Worm (Caenorhabditis elegans) whole organism, L3 larva: ENCODE data around the gene F56C3.4.

ENCODE experiments used
- R02D3.7 ChIP-seq: fragments of 150-350 bp; optimal IDR thresholded peaks from 2 replicates; lab custom pipeline; 2014; ENCODE audit warnings: missing biosample characterization, missing genetic modification characterization
- ZK546.5 ChIP-seq: sonication (generic microtip); optimal IDR thresholded peaks from 2 replicates; lab custom pipeline; 2017; ENCODE audit warnings: missing biosample characterization, missing genetic modification characterization
- aly-2 ChIP-seq: fragments of 150-350 bp; optimal IDR thresholded peaks from 2 replicates; lab custom pipeline; 2014; ENCODE audit warnings: missing biosample characterization, missing genetic modification characterization
- ama-1 ChIP-seq: fragments of 150-350 bp; optimal IDR thresholded peaks from 2 replicates; lab custom pipeline; 2018
- ceh-16 ChIP-seq: sonication (generic microtip); optimal IDR thresholded peaks from 2 replicates; lab custom pipeline; 2017; ENCODE audit warnings: missing biosample characterization, missing genetic modification characterization
- ceh-28 ChIP-seq: fragments of 150-350 bp; optimal IDR thresholded peaks from 2 replicates; lab custom pipeline; 2014; ENCODE audit warnings: missing biosample characterization, missing genetic modification reagents, missing genetic modification characterization
- ceh-82 ChIP-seq: fragments of 150-350 bp; optimal IDR thresholded peaks from 2 replicates; lab custom pipeline; 2014; ENCODE audit warnings: missing biosample characterization, missing genetic modification characterization
- ceh-9 ChIP-seq: sonication (generic microtip); optimal IDR thresholded peaks from 2 replicates; lab custom pipeline; 2018; ENCODE audit warnings: missing biosample characterization, missing genetic modification characterization
- daf-12 ChIP-seq: fragments of 150-350 bp; optimal IDR thresholded peaks from 2 replicates; lab custom pipeline; 2014; ENCODE audit warnings: missing biosample characterization, missing genetic modification reagents, missing genetic modification characterization
- egl-27 ChIP-seq: sonication (generic microtip); optimal IDR thresholded peaks from 4 replicates; lab custom pipeline; 2017; ENCODE audit warnings: missing biosample characterization, missing genetic modification reagents, missing genetic modification characterization
- egl-5 ChIP-seq: fragments of 150-350 bp; optimal IDR thresholded peaks from 2 replicates; lab custom pipeline; 2017; ENCODE audit warnings: missing biosample characterization, missing genetic modification reagents, missing genetic modification characterization, inconsistent platforms
- elt-1 ChIP-seq: fragments of 150-350 bp; optimal IDR thresholded peaks from 2 replicates; lab custom pipeline; 2014; ENCODE audit warnings: missing biosample characterization, missing genetic modification characterization
- elt-2 ChIP-seq: sonication (generic microtip); optimal IDR thresholded peaks from 2 replicates; lab custom pipeline; 2016; ENCODE audit warnings: missing genetic modification reagents, mild to moderate bottlenecking, missing genetic modification characterization, missing compliant biosample characterization
- elt-3 ChIP-seq, 3 experiments: fragments of 150-350 bp in 1 of 3; sonication (generic microtip) in 2 of 3; optimal IDR thresholded peaks; 2 replicates in 2 of 3; 4 replicates in 1 of 3; lab custom pipeline; 2014 to 2017; ENCODE audit warnings: missing biosample characterization in 3 of 3, missing genetic modification characterization in 3 of 3
- eor-1 ChIP-seq, 2 experiments: fragments of 150-350 bp; optimal IDR thresholded peaks; 2 replicates each; lab custom pipeline; 2014 to 2018; ENCODE audit warnings: missing biosample characterization in 2 of 2, missing genetic modification characterization in 2 of 2
- fkh-10 ChIP-seq: sonication (generic microtip); optimal IDR thresholded peaks from 2 replicates; lab custom pipeline; 2017; ENCODE audit warnings: missing biosample characterization, missing genetic modification reagents, missing genetic modification characterization
- fkh-2 ChIP-seq: fragments of 150-350 bp; optimal IDR thresholded peaks from 2 replicates; lab custom pipeline; 2014; ENCODE audit warnings: missing biosample characterization, missing genetic modification reagents, missing genetic modification characterization
- fos-1 ChIP-seq: fragments of 150-350 bp; optimal IDR thresholded peaks from 2 replicates; lab custom pipeline; 2014; ENCODE audit warnings: missing biosample characterization, missing genetic modification characterization
- hmg-11 ChIP-seq: sonication (generic microtip); optimal IDR thresholded peaks from 2 replicates; lab custom pipeline; 2016; ENCODE audit warnings: missing genetic modification characterization, missing compliant biosample characterization
- jun-1 ChIP-seq: fragments of 150-350 bp; optimal IDR thresholded peaks from 2 replicates; lab custom pipeline; 2014; ENCODE audit warnings: missing biosample characterization, missing genetic modification reagents, missing genetic modification characterization
- lin-15B ChIP-seq: fragments of 150-350 bp; optimal IDR thresholded peaks from 2 replicates; lab custom pipeline; 2014; ENCODE audit warnings: missing biosample characterization, missing genetic modification characterization
- lin-39 ChIP-seq: fragments of 150-350 bp; optimal IDR thresholded peaks from 2 replicates; lab custom pipeline; 2018; ENCODE audit warnings: missing biosample characterization, missing genetic modification reagents, missing genetic modification characterization
- lsy-12 ChIP-seq: sonication (generic microtip); optimal IDR thresholded peaks from 2 replicates; lab custom pipeline; 2016; ENCODE audit warnings: mild to moderate bottlenecking, missing genetic modification characterization, missing compliant biosample characterization
- mdl-1 ChIP-seq: fragments of 150-350 bp; optimal IDR thresholded peaks from 2 replicates; lab custom pipeline; 2014; ENCODE audit warnings: missing biosample characterization, missing genetic modification characterization
- mml-1 ChIP-seq: fragments of 150-350 bp; sonication (generic microtip); optimal IDR thresholded peaks from 3 replicates; lab custom pipeline; 2014; ENCODE audit warnings: missing biosample characterization, missing genetic modification characterization
- nfya-1 ChIP-seq: sonication (generic microtip); optimal IDR thresholded peaks from 2 replicates; lab custom pipeline; 2017; ENCODE audit warnings: missing genetic modification characterization, mild to moderate bottlenecking, missing compliant biosample characterization, antibody characterized with exemption, moderate library complexity; ENCODE audit not compliant: insufficient read depth
- nhr-11 ChIP-seq: fragments of 150-350 bp; optimal IDR thresholded peaks from 2 replicates; lab custom pipeline; 2014; ENCODE audit warnings: missing biosample characterization, missing genetic modification characterization
- nhr-12 ChIP-seq: fragments of 150-350 bp; optimal IDR thresholded peaks from 2 replicates; lab custom pipeline; 2014; ENCODE audit warnings: missing biosample characterization, missing genetic modification characterization
- nhr-23 ChIP-seq: fragments of 150-350 bp; optimal IDR thresholded peaks from 2 replicates; lab custom pipeline; 2014; ENCODE audit warnings: missing biosample characterization, missing genetic modification reagents, missing genetic modification characterization
- nhr-237 ChIP-seq: fragments of 150-350 bp; optimal IDR thresholded peaks from 2 replicates; lab custom pipeline; 2014; ENCODE audit warnings: missing biosample characterization, missing genetic modification characterization
- nhr-25 ChIP-seq: sonication (generic microtip); optimal IDR thresholded peaks from 2 replicates; lab custom pipeline; 2017; ENCODE audit warnings: missing biosample characterization, missing genetic modification characterization
- nhr-28 ChIP-seq: fragments of 150-350 bp; optimal IDR thresholded peaks from 2 replicates; lab custom pipeline; 2014; ENCODE audit warnings: missing biosample characterization, missing genetic modification characterization
- nhr-43 ChIP-seq: sonication (generic microtip); optimal IDR thresholded peaks from 2 replicates; lab custom pipeline; 2016; ENCODE audit warnings: mild to moderate bottlenecking, missing genetic modification characterization, missing compliant biosample characterization; ENCODE audit not compliant: poor library complexity, severe bottlenecking
- nhr-67 ChIP-seq: fragments of 150-350 bp; optimal IDR thresholded peaks from 2 replicates; lab custom pipeline; 2014; ENCODE audit warnings: missing biosample characterization, missing genetic modification characterization
- nhr-76 ChIP-seq: fragments of 150-350 bp; sonication (generic microtip); optimal IDR thresholded peaks from 5 replicates; lab custom pipeline; 2014; ENCODE audit warnings: missing biosample characterization, missing genetic modification characterization
- nhr-77 ChIP-seq: fragments of 150-350 bp; optimal IDR thresholded peaks from 2 replicates; lab custom pipeline; 2014; ENCODE audit warnings: missing biosample characterization, missing genetic modification characterization
- pha-4 ChIP-seq: fragments of 150-350 bp; optimal IDR thresholded peaks from 2 replicates; lab custom pipeline; 2014; ENCODE audit warnings: missing biosample characterization, missing genetic modification reagents, missing genetic modification characterization
- pqm-1 ChIP-seq: fragments of 150-350 bp; optimal IDR thresholded peaks from 2 replicates; lab custom pipeline; 2017; ENCODE audit warnings: missing biosample characterization, missing genetic modification characterization, inconsistent platforms
- sea-2 ChIP-seq: fragments of 150-350 bp; sonication (generic microtip); optimal IDR thresholded peaks from 4 replicates; lab custom pipeline; 2014; ENCODE audit warnings: missing biosample characterization, missing genetic modification reagents, missing genetic modification characterization
- skn-1 ChIP-seq: fragments of 150-350 bp; optimal IDR thresholded peaks from 2 replicates; lab custom pipeline; 2014; ENCODE audit warnings: missing biosample characterization, missing genetic modification characterization
- snpc-4 ChIP-seq: fragments of 150-350 bp; optimal IDR thresholded peaks from 2 replicates; lab custom pipeline; 2014; ENCODE audit warnings: missing biosample characterization, missing genetic modification characterization
- tbx-2 ChIP-seq: sonication (generic microtip); optimal IDR thresholded peaks from 2 replicates; lab custom pipeline; 2016; ENCODE audit warnings: mild to moderate bottlenecking, missing genetic modification characterization, missing compliant biosample characterization
- unc-39 ChIP-seq: sonication (generic microtip); optimal IDR thresholded peaks from 4 replicates; lab custom pipeline; 2017; ENCODE audit warnings: missing biosample characterization, missing genetic modification characterization
- unc-62 ChIP-seq: fragments of 150-350 bp; sonication (generic microtip); optimal IDR thresholded peaks from 4 replicates; lab custom pipeline; 2014; ENCODE audit warnings: missing biosample characterization, missing genetic modification reagents, missing genetic modification characterization
- zag-1 ChIP-seq: fragments of 150-350 bp; optimal IDR thresholded peaks from 2 replicates; lab custom pipeline; 2014; ENCODE audit warnings: missing biosample characterization, missing genetic modification characterization
- ztf-11 ChIP-seq: fragments of 150-350 bp; optimal IDR thresholded peaks from 2 replicates; lab custom pipeline; 2014; ENCODE audit warnings: missing biosample characterization, missing genetic modification characterization
- ztf-4 ChIP-seq: fragments of 150-350 bp; optimal IDR thresholded peaks from 2 replicates; lab custom pipeline; 2014; ENCODE audit warnings: missing biosample characterization, missing genetic modification characterization

Gene F56C3.4

ce11 chrX:1327201-1327600, 33.3 kb downstream of the F56C3.4 start:
- TF ChIP-seq nhr-23 (no peak), nhr-67 (tag; lab: Kevin White, UChicago) (no peak), nhr-77 (tag; lab: Kevin White, UChicago) (no peak)

ce11 chrX:1322997-1323396, 37.5 kb downstream of the F56C3.4 start:
- TF ChIP-seq nhr-43 = peak; percentile 92
- peak; percentile 80 for TF ChIP-seq fkh-10
- TF ChIP-seq unc-62 (GFP tag; lab: Kevin White, UChicago) = no peak
- TF ChIP-seq R02D3.7 (tag; lab: Kevin White, UChicago) = peak; percentile 61
- peak; percentile 82 for TF ChIP-seq nfya-1 (tag; lab: Kevin White, UChicago)
- TF ChIP-seq elt-1 (tag; lab: Kevin White, UChicago) = peak; percentile 63
- TF ChIP-seq ztf-11 = no peak
- peak; percentile 88 for TF ChIP-seq ceh-28 (tag; lab: Kevin White, UChicago)
- peak; percentile 83 for TF ChIP-seq lin-39 (tag; lab: Kevin White, UChicago)
- no peak for TF ChIP-seq ama-1 (lab: Kevin White, UChicago)
- TF ChIP-seq egl-5 (tag; lab: Kevin White, UChicago) = peak; percentile 95
- no peak for TF ChIP-seq ztf-4 (tag; lab: Kevin White, UChicago)
- TF ChIP-seq fkh-2 (tag; lab: Kevin White, UChicago) = no peak
- TF ChIP-seq nhr-237 = no peak
- peak; percentile 30 for TF ChIP-seq egl-27
- TF ChIP-seq pqm-1 (tag; lab: Kevin White, UChicago) = peak; percentile 20
- peak; percentile 47 for TF ChIP-seq ceh-9 (tag; lab: Kevin White, UChicago)
- peak; percentile 67 for TF ChIP-seq snpc-4 (tag; lab: Kevin White, UChicago)
- no peak for TF ChIP-seq ZK546.5 (tag; lab: Kevin White, UChicago)
- TF ChIP-seq lsy-12 = peak; percentile 56
- peak; percentile 52 for TF ChIP-seq pha-4 (tag; lab: Kevin White, UChicago)
- TF ChIP-seq tbx-2 (tag; lab: Kevin White, UChicago) = peak; percentile 86
- TF ChIP-seq daf-12 (tag; lab: Kevin White, UChicago) = no peak
- no peak for TF ChIP-seq unc-39 (tag; lab: Kevin White, UChicago)
- TF ChIP-seq nhr-28 (tag; lab: Kevin White, UChicago) = no peak
- TF ChIP-seq jun-1 (tag; lab: Kevin White, UChicago) = peak; percentile 88
- peak; percentile 68 for TF ChIP-seq hmg-11 (tag; lab: Kevin White, UChicago)
- no peak for TF ChIP-seq nhr-76 (tag; lab: Kevin White, UChicago)
- TF ChIP-seq fos-1 (tag; lab: Kevin White, UChicago) = peak; percentile 1
- no peak for TF ChIP-seq mml-1 (tag; lab: Kevin White, UChicago)
- TF ChIP-seq elt-2 (tag; lab: Kevin White, UChicago) = peak; percentile 33
- TF ChIP-seq skn-1 (tag; lab: Kevin White, UChicago) = peak; percentile 78
- no peak for TF ChIP-seq eor-1 (tag; optimal IDR thresholded peaks at IDR 0.05; lab: Kevin White, UChicago)
- TF ChIP-seq nhr-11 (tag; lab: Kevin White, UChicago) = peak; percentile 52
- TF ChIP-seq nhr-12 (tag; lab: Kevin White, UChicago) = no peak
- peak; percentile 83 for TF ChIP-seq nhr-23
- TF ChIP-seq zag-1 (tag; lab: Kevin White, UChicago) = no peak
- peak; percentile 4 for TF ChIP-seq mdl-1 (tag; lab: Kevin White, UChicago)
- peak; percentile 24 for TF ChIP-seq nhr-77 (tag; lab: Kevin White, UChicago)
- TF ChIP-seq ceh-16 = no peak
- TF ChIP-seq nhr-25 (tag; lab: Kevin White, UChicago) = peak; percentile 93
- TF ChIP-seq ceh-82 (tag; lab: Kevin White, UChicago) = peak; percentile 84
- peak in 1 of 3 experiments; percentile 82 for TF ChIP-seq elt-3 (tag; optimal IDR thresholded peaks at IDR 0.05; lab: Kevin White, UChicago)
- peak; percentile 31 for TF ChIP-seq lin-15B (tag; lab: Kevin White, UChicago)
- TF ChIP-seq nhr-67 (tag; lab: Kevin White, UChicago) = no peak
- no peak for TF ChIP-seq sea-2 (GFP tag; lab: Kevin White, UChicago)
- TF ChIP-seq aly-2 = no peak
